Worm (Caenorhabditis elegans) whole organism, midembryonic: ENCODE measurements around the gene F09C8.2.

Experiments used
- cog-1 ChIP-seq: sonication (generic microtip); optimal IDR thresholded peaks from 2 replicates; lab custom pipeline; 2016; ENCODE audit warnings: missing genetic modification characterization, missing compliant biosample characterization
- flt-1 ChIP-seq: fragments of 200-800 bp; sonication (Bioruptor generic); IDR thresholded peaks from 2 replicates; pipeline ENCODE4 v1.3.6; 2022; ENCODE audit warnings: missing genetic modification characterization, missing compliant biosample characterization
- ref-1 ChIP-seq: fragments of 200-800 bp; sonication (Bioruptor generic); conservative IDR thresholded peaks from 2 replicates; pipeline ENCODE4 v1.3.6; 2022; ENCODE audit warnings: missing genetic modification reagents, missing genetic modification characterization, missing compliant biosample characterization
- tab-1 ChIP-seq: fragments of 200-800 bp; sonication (Bioruptor generic); IDR thresholded peaks from 2 replicates; pipeline ENCODE4 v1.3.6; 2022; ENCODE audit warnings: missing genetic modification characterization, missing compliant biosample characterization
- ztf-29 ChIP-seq: fragments of 200-800 bp; sonication (Bioruptor generic); IDR thresholded peaks from 2 replicates; pipeline ENCODE4 v1.3.6; 2022; ENCODE audit warnings: missing genetic modification reagents, missing genetic modification characterization, missing compliant biosample characterization

ce11 chrX:16189227-16189906 is 42.5 kb upstream of the F09C8.2 start, which contains the start of gene slc-25A21:
- no peak for TF ChIP-seq cog-1 (tag; lab: Kevin White, UChicago)
- no peak for TF ChIP-seq tab-1
- TF ChIP-seq ztf-29 (GFP tag; lab: Robert Waterston, UW) = no peak
- no peak for TF ChIP-seq flt-1 (GFP tag; lab: Robert Waterston, UW)
- no peak for TF ChIP-seq ref-1 (GFP tag; lab: Robert Waterston, UW)
